Fruit fly (Drosophila melanogaster) whole organism, embryonic: Measurements from ENCODE around the gene CG31793.
A peak's percentile ranks its signal among the peaks of the same experiment; 100 is the strongest.

Source experiments
- Aef1 ChIP-seq: fragments of 200-800 bp; sonication (Bioruptor generic); IDR thresholded peaks from 3 replicates; pipeline ENCODE4 v1.3.6; 2022; ENCODE audit warnings: missing biosample characterization, missing genetic modification characterization
- Bdp1 ChIP-seq: fragments of 200-800 bp; sonication (Bioruptor generic); optimal IDR thresholded peaks from 3 replicates; lab custom pipeline; 2016; ENCODE audit warnings: missing biosample characterization, missing genetic modification characterization
- CG11247 ChIP-seq: fragments of 200-800 bp; sonication (Bioruptor generic); IDR thresholded peaks from 2 replicates; pipeline ENCODE4 v1.3.6; 2022; ENCODE audit warnings: missing biosample characterization, missing genetic modification characterization
- CG12391 ChIP-seq: fragments of 200-800 bp; sonication (Bioruptor generic); optimal IDR thresholded peaks from 3 replicates; lab custom pipeline; 2018; ENCODE audit warnings: missing biosample characterization, mild to moderate bottlenecking, missing genetic modification characterization, moderate library complexity
- CG12942 ChIP-seq: fragments of 200-800 bp; sonication (Bioruptor generic); optimal IDR thresholded peaks from 3 replicates; lab custom pipeline; 2016; ENCODE audit warnings: missing biosample characterization, missing genetic modification characterization
- CG14014 ChIP-seq: fragments of 200-800 bp; sonication (Bioruptor generic); IDR thresholded peaks from 2 replicates; pipeline ENCODE4 v1.3.6; 2022; ENCODE audit warnings: missing biosample characterization, missing genetic modification characterization
- CG14710 ChIP-seq: fragments of 200-800 bp; sonication (Bioruptor generic); optimal IDR thresholded peaks from 3 replicates; lab custom pipeline; 2019; ENCODE audit warnings: missing biosample characterization, mild to moderate bottlenecking, missing genetic modification characterization, moderate library complexity
- CG15269 ChIP-seq: fragments of 200-800 bp; sonication (Bioruptor generic); optimal IDR thresholded peaks from 2 replicates; lab custom pipeline; 2018; ENCODE audit warnings: missing biosample characterization, mild to moderate bottlenecking, missing genetic modification characterization, moderate library complexity
- CG15479 ChIP-seq: fragments of 200-800 bp; sonication (Bioruptor generic); optimal IDR thresholded peaks from 3 replicates; lab custom pipeline; 2019; ENCODE audit warnings: missing biosample characterization, mild to moderate bottlenecking, missing genetic modification characterization, moderate library complexity
- CG18262 ChIP-seq: fragments of 200-800 bp; optimal IDR thresholded peaks from 3 replicates; lab custom pipeline; 2019; ENCODE audit warnings: missing biosample characterization, mild to moderate bottlenecking, missing genetic modification characterization, moderate library complexity
- CG2116 ChIP-seq: fragments of 200-800 bp; sonication (Bioruptor generic); optimal IDR thresholded peaks from 3 replicates; lab custom pipeline; 2018; ENCODE audit warnings: missing biosample characterization, mild to moderate bottlenecking, missing genetic modification characterization
- CG2129 ChIP-seq: fragments of 200-800 bp; sonication (Bioruptor generic); IDR thresholded peaks from 2 replicates; pipeline ENCODE4 v1.3.6; 2022; ENCODE audit warnings: missing biosample characterization, missing genetic modification characterization; ENCODE audit not compliant: partially characterized antibody
- CG31365 ChIP-seq: fragments of 200-800 bp; sonication (Bioruptor generic); optimal IDR thresholded peaks from 2 replicates; lab custom pipeline; 2018; ENCODE audit warnings: missing biosample characterization, mild to moderate bottlenecking, missing genetic modification characterization
- CG3407 ChIP-seq: fragments of 200-800 bp; sonication (Bioruptor generic); optimal IDR thresholded peaks from 2 replicates; lab custom pipeline; 2018; ENCODE audit warnings: missing biosample characterization, mild to moderate bottlenecking, missing genetic modification characterization
- CG4424 ChIP-seq: fragments of 200-800 bp; sonication (Bioruptor generic); optimal IDR thresholded peaks from 3 replicates; lab custom pipeline; 2016; ENCODE audit warnings: missing biosample characterization, missing genetic modification characterization
- CG4707 ChIP-seq: fragments of 200-800 bp; sonication (Bioruptor generic); optimal IDR thresholded peaks from 2 replicates; lab custom pipeline; 2018; ENCODE audit warnings: missing biosample characterization, mild to moderate bottlenecking, missing genetic modification characterization, moderate library complexity
- CG4730 ChIP-seq: fragments of 200-800 bp; sonication (Bioruptor generic); IDR thresholded peaks from 2 replicates; pipeline ENCODE4 v1.3.6; 2022; ENCODE audit warnings: missing biosample characterization, missing genetic modification characterization
- CG6683 ChIP-seq: fragments of 200-800 bp; sonication (Bioruptor generic); optimal IDR thresholded peaks from 2 replicates; lab custom pipeline; 2017; ENCODE audit warnings: missing biosample characterization, mild to moderate bottlenecking, missing genetic modification characterization, missing genetic modification reagents
- CG8924 ChIP-seq: fragments of 200-800 bp; optimal IDR thresholded peaks from 3 replicates; lab custom pipeline; 2019; ENCODE audit warnings: missing biosample characterization, mild to moderate bottlenecking, missing genetic modification characterization, moderate library complexity
- CG9437 ChIP-seq: fragments of 200-800 bp; sonication (Bioruptor generic); optimal IDR thresholded peaks from 2 replicates; lab custom pipeline; 2018; ENCODE audit warnings: missing biosample characterization, mild to moderate bottlenecking, missing genetic modification characterization
- CG9932 ChIP-seq: fragments of 200-800 bp; sonication (Bioruptor generic); IDR thresholded peaks from 2 replicates; pipeline ENCODE4 v1.3.6; 2022; ENCODE audit warnings: missing biosample characterization, missing genetic modification characterization
- Eip74EF ChIP-seq, 2 experiments: fragments of 200-800 bp in 1 of 2; fragments of >200 bp in 1 of 2; sonication (Bioruptor generic) in 1 of 2; optimal IDR thresholded peaks; 2 replicates each; lab custom pipeline; 2017 to 2019; ENCODE audit warnings: missing biosample characterization in 2 of 2, missing genetic modification characterization in 2 of 2, mild to moderate bottlenecking in 1 of 2, moderate library complexity in 1 of 2
- Elba2 ChIP-seq: fragments of 200-800 bp; sonication (Bioruptor generic); optimal IDR thresholded peaks from 3 replicates; lab custom pipeline; 2016; ENCODE audit warnings: missing biosample characterization, missing genetic modification characterization
- Fer3 ChIP-seq: fragments of 200-800 bp; sonication (Bioruptor generic); optimal IDR thresholded peaks from 2 replicates; lab custom pipeline; 2018; ENCODE audit warnings: missing biosample characterization, mild to moderate bottlenecking, missing genetic modification characterization, moderate library complexity
- Hr39 ChIP-seq: fragments of >200 bp; optimal IDR thresholded peaks from 2 replicates; lab custom pipeline; 2017
- Lhr ChIP-seq: fragments of 200-800 bp; sonication (Bioruptor generic); optimal IDR thresholded peaks from 3 replicates; lab custom pipeline; 2017; ENCODE audit warnings: mild to moderate bottlenecking, missing biosample characterization, missing genetic modification reagents, missing genetic modification characterization
- Vsx1 ChIP-seq: fragments of 200-800 bp; sonication (Bioruptor generic); optimal IDR thresholded peaks from 2 replicates; lab custom pipeline; 2017; ENCODE audit warnings: missing biosample characterization, mild to moderate bottlenecking, missing genetic modification characterization, missing genetic modification reagents
- ab ChIP-seq: fragments of 200-800 bp; sonication (Bioruptor generic); optimal IDR thresholded peaks from 2 replicates; lab custom pipeline; 2016; ENCODE audit warnings: missing biosample characterization, missing genetic modification characterization
- al ChIP-seq: fragments of 200-800 bp; sonication (Bioruptor generic); IDR thresholded peaks from 2 replicates; pipeline ENCODE4 v1.3.6; 2022; ENCODE audit warnings: missing biosample characterization, missing genetic modification characterization
- amos ChIP-seq: fragments of 200-800 bp; sonication (Bioruptor generic); IDR thresholded peaks from 2 replicates; pipeline ENCODE4 v1.3.6; 2022; ENCODE audit warnings: missing biosample characterization, missing genetic modification characterization; ENCODE audit not compliant: partially characterized antibody
- cato ChIP-seq: fragments of 200-800 bp; sonication (Bioruptor generic); optimal IDR thresholded peaks from 2 replicates; lab custom pipeline; 2016; ENCODE audit warnings: missing biosample characterization, missing genetic modification characterization, borderline replicate concordance
- chif ChIP-seq, 2 experiments: fragments of 200-800 bp; sonication (Bioruptor generic); optimal IDR thresholded peaks; 3 replicates each; lab custom pipeline; 2016; ENCODE audit warnings: missing biosample characterization in 2 of 2, missing genetic modification characterization in 2 of 2
- chn ChIP-seq: fragments of 200-800 bp; sonication (Bioruptor generic); optimal IDR thresholded peaks from 2 replicates; lab custom pipeline; 2016; ENCODE audit warnings: missing biosample characterization, missing genetic modification characterization
- ci ChIP-seq: fragments of 200-800 bp; sonication (Bioruptor generic); IDR thresholded peaks from 3 replicates; pipeline ENCODE4 v1.3.6; 2022; ENCODE audit warnings: missing biosample characterization, missing genetic modification characterization
- crc ChIP-seq: fragments of 200-800 bp; sonication (Bioruptor generic); optimal IDR thresholded peaks from 2 replicates; lab custom pipeline; 2016; ENCODE audit warnings: missing biosample characterization, missing genetic modification characterization
- dati ChIP-seq: fragments of 200-800 bp; sonication (Bioruptor generic); IDR thresholded peaks from 2 replicates; pipeline ENCODE4 v1.3.6; 2022; ENCODE audit warnings: missing biosample characterization, missing genetic modification characterization
- fd96Cb ChIP-seq: fragments of 200-800 bp; sonication (Bioruptor generic); optimal IDR thresholded peaks from 2 replicates; lab custom pipeline; 2018; ENCODE audit warnings: missing biosample characterization, mild to moderate bottlenecking, missing genetic modification characterization, moderate library complexity
- ftz-f1 ChIP-seq: fragments of 200-800 bp; sonication (Bioruptor generic); optimal IDR thresholded peaks from 2 replicates; lab custom pipeline; 2016; ENCODE audit warnings: missing biosample characterization, missing genetic modification characterization
- gcm ChIP-seq: fragments of 200-800 bp; sonication (Bioruptor generic); optimal IDR thresholded peaks from 2 replicates; lab custom pipeline; 2019; ENCODE audit warnings: missing biosample characterization, mild to moderate bottlenecking, missing genetic modification characterization, moderate library complexity
- grn ChIP-seq: fragments of 200-800 bp; sonication (Bioruptor generic); optimal IDR thresholded peaks from 3 replicates; lab custom pipeline; 2017; ENCODE audit warnings: missing biosample characterization, missing genetic modification characterization
- gsb-n ChIP-seq: fragments of 200-800 bp; sonication (Bioruptor generic); optimal IDR thresholded peaks from 3 replicates; lab custom pipeline; 2018; ENCODE audit warnings: missing biosample characterization, mild to moderate bottlenecking, missing genetic modification characterization
- knrl ChIP-seq: fragments of 200-800 bp; sonication (Bioruptor generic); IDR thresholded peaks from 3 replicates; pipeline ENCODE4 v1.3.6; 2022; ENCODE audit warnings: missing biosample characterization, missing genetic modification characterization; ENCODE audit not compliant: partially characterized antibody
- lmd ChIP-seq: fragments of 200-800 bp; sonication (Bioruptor generic); IDR thresholded peaks from 2 replicates; pipeline ENCODE4 v1.3.6; 2022; ENCODE audit warnings: missing biosample characterization, missing genetic modification characterization
- phol ChIP-seq: fragments of 200-800 bp; sonication (Bioruptor generic); optimal IDR thresholded peaks from 3 replicates; lab custom pipeline; 2018; ENCODE audit warnings: missing biosample characterization, mild to moderate bottlenecking, missing genetic modification characterization, moderate library complexity
- pros ChIP-seq: fragments of 200-800 bp; sonication (Bioruptor generic); optimal IDR thresholded peaks from 3 replicates; lab custom pipeline; 2019; ENCODE audit warnings: missing biosample characterization, mild to moderate bottlenecking, missing genetic modification characterization, moderate library complexity
- ro ChIP-seq: fragments of 200-800 bp; sonication (Bioruptor generic); IDR thresholded peaks from 2 replicates; pipeline ENCODE4 v1.3.6; 2022; ENCODE audit warnings: missing biosample characterization, missing genetic modification characterization
- sqz ChIP-seq: fragments of 200-800 bp; sonication (Bioruptor generic); optimal IDR thresholded peaks from 3 replicates; lab custom pipeline; 2018; ENCODE audit warnings: missing biosample characterization, mild to moderate bottlenecking, missing genetic modification characterization
- wdn ChIP-seq: fragments of 200-800 bp; sonication (Bioruptor generic); IDR thresholded peaks from 2 replicates; pipeline ENCODE4 v1.3.6; 2022; ENCODE audit warnings: missing biosample characterization, missing genetic modification characterization
- wek ChIP-seq: fragments of 200-800 bp; sonication (Bioruptor generic); optimal IDR thresholded peaks from 3 replicates; lab custom pipeline; 2018; ENCODE audit warnings: missing biosample characterization, mild to moderate bottlenecking, missing genetic modification characterization, moderate library complexity
- wor ChIP-seq: fragments of 200-800 bp; sonication (Bioruptor generic); IDR thresholded peaks from 2 replicates; pipeline ENCODE4 v1.3.6; 2022; ENCODE audit warnings: missing biosample characterization, missing genetic modification characterization
- yki ChIP-seq: fragments of >200 bp; optimal IDR thresholded peaks from 3 replicates; lab custom pipeline; 2018

CG31793 gene

dm6 chr2L:18966214-18966556 lies 37.0 kb upstream of the CG31793 start (continued):
- TF ChIP-seq crc (GFP tag; lab: Kevin White, UChicago) (no peak), chif (GFP tag; optimal IDR thresholded peaks at IDR 0.05; lab: Kevin White, UChicago) (peak; percentile 5 to 33), ftz-f1 (GFP tag; lab: Kevin White, UChicago) (peak; percentile 94), gsb-n (tag; lab: Kevin White, UChicago) (peak; percentile 19), CG12391 (tag; lab: Kevin White, UChicago) (peak; percentile 67), Fer3 (peak; percentile 94), CG4707 (GFP tag; lab: Kevin White, UChicago) (peak; percentile 16), CG14710 (tag; lab: Kevin White, UChicago) (peak; percentile 47), ro (GFP tag; lab: Robert Waterston, UW) (peak; percentile 70), cato (GFP tag; lab: Kevin White, UChicago) (no peak), Bdp1 (GFP tag; lab: Kevin White, UChicago) (no peak), CG15479 (GFP tag; lab: Kevin White, UChicago) (no peak), CG9437 (GFP tag; lab: Kevin White, UChicago) (no peak), chn (GFP tag; lab: Kevin White, UChicago) (no peak), Lhr (GFP tag; lab: Kevin White, UChicago) (no peak), CG14014 (GFP tag; lab: Robert Waterston, UW) (peak; percentile 95), phol (tag; lab: Kevin White, UChicago) (peak; percentile 72), CG2116 (GFP tag; lab: Kevin White, UChicago) (no peak), dati (GFP tag; lab: Robert Waterston, UW) (0 out of 2 replicates have a peak, but pooled peaks have one; percentile 29), yki (no peak), CG9932 (GFP tag; lab: Robert Waterston, UW) (peak; percentile 95), grn (GFP tag; lab: Kevin White, UChicago) (no peak), wek (no peak), Elba2 (GFP tag; lab: Kevin White, UChicago) (peak; percentile 13), CG3407 (GFP tag; lab: Kevin White, UChicago) (no peak), CG6683 (GFP tag; lab: Kevin White, UChicago) (peak; percentile 60), CG15269 (tag; lab: Kevin White, UChicago) (peak; percentile 82), gcm (peak; percentile 26), pros (GFP tag; lab: Kevin White, UChicago) (no peak), sqz (peak; percentile 8), Vsx1 (GFP tag; lab: Kevin White, UChicago) (peak; percentile 37), CG4730 (GFP tag; lab: Robert Waterston, UW) (peak; percentile 89), wor (GFP tag; lab: Robert Waterston, UW) (peak; percentile 61), amos (no peak), lmd (GFP tag; lab: Robert Waterston, UW) (peak; percentile 94), CG31365 (tag; lab: Kevin White, UChicago) (peak; percentile 44), CG12942 (GFP tag; lab: Kevin White, UChicago) (peak; percentile 43), Hr39 (lab: Kevin White, UChicago) (no peak), Eip74EF (GFP tag; optimal IDR thresholded peaks at IDR 0.05; lab: Kevin White, UChicago) (peak in 1 of 2 experiments; percentile 28), fd96Cb (tag; lab: Kevin White, UChicago) (peak; percentile 59), ci (GFP tag; lab: Robert Waterston, UW) (peak; percentile 83), Aef1 (GFP tag; lab: Robert Waterston, UW) (peak; percentile 86), wdn (GFP tag; lab: Robert Waterston, UW) (peak; percentile 95), al (GFP tag; lab: Robert Waterston, UW) (peak; percentile 94), ab (no peak), CG11247 (peak; percentile 92), knrl (GFP tag; lab: Robert Waterston, UW) (no peak), CG8924 (tag; lab: Kevin White, UChicago) (peak; percentile 77), CG2129 (GFP tag; lab: Robert Waterston, UW) (no peak), CG18262 (tag; lab: Kevin White, UChicago) (peak; percentile 71), CG4424 (GFP tag; lab: Kevin White, UChicago) (peak; percentile 69)
